Worm (Caenorhabditis elegans) whole organism, L2 larva: ENCODE results near the gene C27H5.2.

Source experiments
- C34F6.9 ChIP-seq: fragments of 150-350 bp; optimal IDR thresholded peaks from 2 replicates; lab custom pipeline; 2014; ENCODE audit warnings: missing biosample characterization, missing genetic modification characterization
- F13H6.1 ChIP-seq: sonication (generic microtip); optimal IDR thresholded peaks from 2 replicates; lab custom pipeline; 2016; ENCODE audit warnings: missing genetic modification characterization, missing compliant biosample characterization
- R02D3.7 ChIP-seq: fragments of 150-350 bp; optimal IDR thresholded peaks from 2 replicates; lab custom pipeline; 2014; ENCODE audit warnings: missing biosample characterization, missing genetic modification characterization
- Y55F3AM.14 ChIP-seq: fragments of 200-800 bp; sonication (Bioruptor generic); optimal IDR thresholded peaks from 2 replicates; lab custom pipeline; 2018; ENCODE audit warnings: mild to moderate bottlenecking, missing genetic modification characterization, missing compliant biosample characterization
- ZK546.5 ChIP-seq: sonication (generic microtip); optimal IDR thresholded peaks from 2 replicates; lab custom pipeline; 2017; ENCODE audit warnings: missing biosample characterization, missing genetic modification characterization
- alr-1 ChIP-seq: fragments of 150-350 bp; optimal IDR thresholded peaks from 2 replicates; lab custom pipeline; 2014; ENCODE audit warnings: missing biosample characterization, missing genetic modification characterization
- aly-2 ChIP-seq: fragments of 150-350 bp; optimal IDR thresholded peaks from 2 replicates; lab custom pipeline; 2014; ENCODE audit warnings: missing biosample characterization, missing genetic modification characterization
- ama-1 ChIP-seq: fragments of 150-350 bp; optimal IDR thresholded peaks from 2 replicates; lab custom pipeline; 2018; ENCODE audit warnings: inconsistent platforms
- ceh-82 ChIP-seq: fragments of 150-350 bp; optimal IDR thresholded peaks from 2 replicates; lab custom pipeline; 2014; ENCODE audit warnings: missing biosample characterization, missing genetic modification characterization
- crh-2 ChIP-seq: sonication (generic microtip); optimal IDR thresholded peaks from 2 replicates; lab custom pipeline; 2017; ENCODE audit warnings: missing biosample characterization, missing genetic modification characterization
- dmd-4 ChIP-seq: sonication (generic microtip); optimal IDR thresholded peaks from 2 replicates; lab custom pipeline; 2017; ENCODE audit warnings: missing biosample characterization, missing genetic modification characterization
- elt-3 ChIP-seq: sonication (generic microtip); optimal IDR thresholded peaks from 2 replicates; lab custom pipeline; 2017; ENCODE audit warnings: missing biosample characterization, missing genetic modification characterization
- fos-1 ChIP-seq: fragments of 150-350 bp; optimal IDR thresholded peaks from 2 replicates; lab custom pipeline; 2014; ENCODE audit warnings: missing biosample characterization, missing genetic modification characterization
- gmeb-1 ChIP-seq: fragments of 150-350 bp; optimal IDR thresholded peaks from 2 replicates; lab custom pipeline; 2014; ENCODE audit warnings: missing biosample characterization, missing genetic modification characterization
- lin-39 ChIP-seq: fragments of 150-350 bp; optimal IDR thresholded peaks from 2 replicates; lab custom pipeline; 2014; ENCODE audit warnings: missing biosample characterization, missing genetic modification reagents, missing genetic modification characterization
- lsy-2 ChIP-seq, 2 experiments: fragments of 150-350 bp in 1 of 2; sonication (generic microtip) in 1 of 2; optimal IDR thresholded peaks; 2 replicates each; lab custom pipeline; 2014 to 2017; ENCODE audit warnings: missing biosample characterization in 2 of 2, missing genetic modification characterization in 2 of 2
- mab-5 ChIP-seq: fragments of 150-350 bp; optimal IDR thresholded peaks from 2 replicates; lab custom pipeline; 2014; ENCODE audit warnings: missing biosample characterization, missing genetic modification characterization
- mbf-1 ChIP-seq: sonication (generic microtip); optimal IDR thresholded peaks from 2 replicates; lab custom pipeline; 2017; ENCODE audit warnings: missing biosample characterization, missing genetic modification characterization
- mdl-1 ChIP-seq, 2 experiments: fragments of 150-350 bp in 1 of 2; sonication (generic microtip) in 1 of 2; optimal IDR thresholded peaks; 2 replicates each; lab custom pipeline; 2017; ENCODE audit warnings: missing biosample characterization in 2 of 2, missing genetic modification characterization in 2 of 2
- nhr-10 ChIP-seq: sonication (generic microtip); optimal IDR thresholded peaks from 2 replicates; lab custom pipeline; 2017; ENCODE audit warnings: missing biosample characterization, missing genetic modification characterization
- nhr-11 ChIP-seq: fragments of 150-350 bp; optimal IDR thresholded peaks from 2 replicates; lab custom pipeline; 2014; ENCODE audit warnings: missing biosample characterization, missing genetic modification characterization
- nhr-129 ChIP-seq: fragments of 150-350 bp; optimal IDR thresholded peaks from 2 replicates; lab custom pipeline; 2014; ENCODE audit warnings: missing biosample characterization, missing genetic modification characterization
- nhr-23 ChIP-seq: fragments of 150-350 bp; optimal IDR thresholded peaks from 2 replicates; lab custom pipeline; 2014; ENCODE audit warnings: missing biosample characterization, missing genetic modification reagents, missing genetic modification characterization
- nhr-237 ChIP-seq: fragments of 150-350 bp; optimal IDR thresholded peaks from 2 replicates; lab custom pipeline; 2014; ENCODE audit warnings: missing biosample characterization, missing genetic modification characterization
- nhr-25 ChIP-seq: fragments of 150-350 bp; sonication (generic microtip); optimal IDR thresholded peaks from 3 replicates; lab custom pipeline; 2014; ENCODE audit warnings: missing biosample characterization, missing genetic modification characterization
- nhr-77 ChIP-seq: fragments of 150-350 bp; optimal IDR thresholded peaks from 2 replicates; lab custom pipeline; 2014; ENCODE audit warnings: missing biosample characterization, missing genetic modification characterization
- peb-1 ChIP-seq: fragments of 150-350 bp; optimal IDR thresholded peaks from 2 replicates; lab custom pipeline; 2014; ENCODE audit warnings: missing biosample characterization, missing genetic modification characterization
- sem-4 ChIP-seq: fragments of 150-350 bp; optimal IDR thresholded peaks from 2 replicates; lab custom pipeline; 2014; ENCODE audit warnings: missing biosample characterization, missing genetic modification reagents, missing genetic modification characterization
- skn-1 ChIP-seq: sonication (generic microtip); optimal IDR thresholded peaks from 2 replicates; lab custom pipeline; 2017; ENCODE audit warnings: missing biosample characterization, missing genetic modification characterization
- sma-3 ChIP-seq: sonication (generic microtip); optimal IDR thresholded peaks from 2 replicates; lab custom pipeline; 2016; ENCODE audit warnings: missing genetic modification reagents, missing genetic modification characterization, missing compliant biosample characterization
- sma-9 ChIP-seq, 2 experiments: fragments of 150-350 bp in 1 of 2; sonication (generic microtip) in 1 of 2; optimal IDR thresholded peaks; 2 replicates each; lab custom pipeline; 2014 to 2016; ENCODE audit warnings: missing genetic modification characterization in 2 of 2, mild to moderate bottlenecking in 1 of 2, missing biosample characterization in 1 of 2, missing compliant biosample characterization in 1 of 2, missing genetic modification reagents in 1 of 2, moderate library complexity in 1 of 2
- snpc-4 ChIP-seq: fragments of 150-350 bp; optimal IDR thresholded peaks from 2 replicates; lab custom pipeline; 2014; ENCODE audit warnings: missing biosample characterization, missing genetic modification characterization
- unc-39 ChIP-seq: fragments of 150-350 bp; optimal IDR thresholded peaks from 2 replicates; lab custom pipeline; 2014; ENCODE audit warnings: missing biosample characterization, missing genetic modification characterization
- unc-55 ChIP-seq: fragments of 150-350 bp; sonication (generic microtip); optimal IDR thresholded peaks from 3 replicates; lab custom pipeline; 2014; ENCODE audit warnings: missing biosample characterization, missing genetic modification reagents, missing genetic modification characterization
- unc-62 ChIP-seq: fragments of 150-350 bp; optimal IDR thresholded peaks from 2 replicates; lab custom pipeline; 2014; ENCODE audit warnings: missing biosample characterization, missing genetic modification reagents, missing genetic modification characterization
- zag-1 ChIP-seq: fragments of 150-350 bp; optimal IDR thresholded peaks from 2 replicates; lab custom pipeline; 2014; ENCODE audit warnings: missing biosample characterization, missing genetic modification characterization
- ztf-11 ChIP-seq: sonication (generic microtip); optimal IDR thresholded peaks from 2 replicates; lab custom pipeline; 2017; ENCODE audit warnings: missing biosample characterization, missing genetic modification characterization

Gene C27H5.2

DNA sequence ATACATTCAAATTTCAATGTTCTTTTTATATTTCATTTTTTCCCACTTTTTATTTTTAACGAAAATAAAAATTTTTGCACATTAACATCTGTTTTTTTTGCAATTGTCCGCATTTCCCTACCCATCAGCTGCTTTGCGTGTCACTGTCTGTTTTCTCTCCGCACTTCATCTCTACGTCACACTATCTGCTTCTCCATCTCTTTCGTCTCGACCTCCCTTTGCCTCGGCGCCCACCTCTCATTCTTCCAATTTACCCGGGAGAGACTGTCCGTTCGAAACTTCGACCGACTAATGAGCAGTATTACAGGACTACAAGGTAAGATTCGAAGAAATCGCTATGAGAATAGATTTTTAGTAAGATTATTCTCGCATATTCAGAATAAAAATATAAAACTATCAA, at the start of gene C27H5.2:
Gene C27H5.2, plus strand, starts transcription at position 190 of the 400 bp plus-strand sequence.
- TF ChIP-seq peb-1 (tag; lab: Kevin White, UChicago) (no peak), ztf-11 (tag; lab: Kevin White, UChicago) (no peak), nhr-23 (tag; lab: Kevin White, UChicago) (no peak), aly-2 (tag; lab: Kevin White, UChicago) (no peak), lin-39 (no peak), nhr-11 (tag; lab: Kevin White, UChicago) (no peak), sma-3 (no peak), lsy-2 (tag; optimal IDR thresholded peaks at IDR 0.05; lab: Kevin White, UChicago) (peak in 1 of 2 experiments; percentile 18), skn-1 (tag; lab: Kevin White, UChicago) (no peak), dmd-4 (tag; lab: Kevin White, UChicago) (no peak), snpc-4 (tag; lab: Kevin White, UChicago) (no peak), fos-1 (peak; percentile 48), nhr-10 (no peak), mbf-1 (no peak), ama-1 (lab: Kevin White, UChicago) (peak; percentile 21), F13H6.1 (tag; lab: Kevin White, UChicago) (no peak), Y55F3AM.14 (GFP tag; lab: Kevin White, UChicago) (no peak), mdl-1 (tag; optimal IDR thresholded peaks at IDR 0.05; lab: Kevin White, UChicago) (no peak), nhr-129 (tag; lab: Kevin White, UChicago) (peak; percentile 21), ZK546.5 (tag; lab: Kevin White, UChicago) (no peak)

DNA sequence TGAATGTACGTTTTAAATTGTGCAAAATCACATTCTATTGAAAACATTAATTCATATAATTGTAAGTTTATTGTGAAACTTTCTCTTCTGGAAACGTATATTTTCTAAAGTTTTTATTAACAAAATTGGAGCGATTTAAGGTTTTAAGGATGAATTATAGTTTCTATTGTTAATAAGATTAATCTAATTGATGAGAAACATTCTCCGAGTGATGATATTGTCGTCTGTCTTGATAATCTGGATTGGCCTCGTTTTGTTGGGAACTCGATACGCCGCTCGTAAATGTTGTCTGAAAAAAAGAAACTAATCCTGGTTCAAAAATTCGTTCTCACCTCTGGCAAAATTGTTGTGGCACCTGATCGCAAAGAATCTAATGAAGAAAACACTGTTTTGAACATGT, 49.1 kb upstream of the C27H5.2 start:
- TF ChIP-seq ceh-82 (tag; lab: Kevin White, UChicago) = no peak
- no peak for TF ChIP-seq nhr-77 (tag; lab: Kevin White, UChicago)
- TF ChIP-seq crh-2 (tag; lab: Kevin White, UChicago) = no peak
- no peak for TF ChIP-seq R02D3.7 (tag; lab: Kevin White, UChicago)
- TF ChIP-seq snpc-4 (tag; lab: Kevin White, UChicago) = no peak
- no peak for TF ChIP-seq zag-1
- no peak for TF ChIP-seq unc-39 (tag; lab: Kevin White, UChicago)
- no peak for TF ChIP-seq unc-62
- TF ChIP-seq ZK546.5 (tag; lab: Kevin White, UChicago) = no peak

DNA sequence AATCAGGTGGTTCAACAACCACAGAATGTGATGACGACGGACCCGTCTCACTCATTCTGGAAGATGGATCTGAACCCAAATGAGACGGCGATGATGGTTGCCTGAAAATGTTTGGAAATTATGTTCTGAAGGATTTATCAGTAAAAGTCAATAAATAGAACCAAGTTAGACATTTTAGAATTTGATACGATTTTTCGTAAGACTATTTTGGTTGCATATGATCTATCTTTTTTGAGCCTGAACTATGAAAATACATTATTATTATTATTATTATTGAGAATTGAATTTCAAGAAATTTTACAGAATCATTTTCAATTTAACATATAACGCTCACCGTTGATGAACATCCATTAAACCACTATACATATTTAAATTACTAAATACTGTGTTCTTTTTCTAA, 45.4 kb upstream of the C27H5.2 start, which contains the start of gene F10E7.9:
Gene F10E7.9, minus strand, starts transcription at position 101 of the 400 bp plus-strand sequence.
- no peak for TF ChIP-seq nhr-11 (tag; lab: Kevin White, UChicago)
- TF ChIP-seq gmeb-1 (tag; lab: Kevin White, UChicago) = no peak
- TF ChIP-seq sma-9 (GFP tag; optimal IDR thresholded peaks at IDR 0.05; lab: Kevin White, UChicago) = no peak
- no peak for TF ChIP-seq sma-9 (tag; optimal IDR thresholded peaks at IDR 0.05; lab: Kevin White, UChicago)
- no peak for TF ChIP-seq dmd-4 (tag; lab: Kevin White, UChicago)
- TF ChIP-seq nhr-237 (tag; lab: Kevin White, UChicago) = no peak
- no peak for TF ChIP-seq crh-2 (tag; lab: Kevin White, UChicago)
- no peak for TF ChIP-seq mab-5 (tag; lab: Kevin White, UChicago)

DNA sequence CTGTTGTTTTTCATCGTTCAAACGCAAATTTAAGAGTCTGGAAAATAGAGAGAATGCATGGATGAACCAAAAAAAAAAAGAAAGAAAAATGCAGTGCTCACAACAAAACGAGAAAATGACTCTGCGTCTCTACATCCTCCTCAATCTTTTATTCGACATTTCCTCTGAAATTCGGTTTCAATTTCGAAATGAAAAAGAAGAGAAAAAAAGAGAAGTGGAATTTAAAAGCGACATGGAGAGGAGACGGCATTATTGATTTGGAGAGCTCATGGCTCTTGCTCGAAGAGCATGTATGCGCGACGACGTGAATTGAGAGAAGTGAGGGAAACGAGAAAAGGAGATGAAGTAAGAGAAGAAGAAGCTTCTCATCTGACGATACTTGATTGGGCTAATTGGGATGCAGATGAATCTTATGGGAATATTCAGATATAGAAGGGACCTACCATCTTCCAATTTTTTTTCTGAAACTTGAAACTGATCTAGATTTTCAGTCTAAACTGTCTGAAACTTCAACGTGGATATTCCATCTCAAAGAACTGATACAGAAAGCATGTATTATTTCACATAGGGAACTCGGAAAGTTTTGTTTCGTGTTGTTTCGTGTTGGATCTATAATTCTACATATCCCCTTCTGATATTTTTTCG, 44.2 kb upstream of the C27H5.2 start:
- TF ChIP-seq nhr-237 (tag; lab: Kevin White, UChicago) (no peak), unc-39 (tag; lab: Kevin White, UChicago) (no peak), sma-3 (no peak), mdl-1 (tag; optimal IDR thresholded peaks at IDR 0.05; lab: Kevin White, UChicago) (no peak), elt-3 (tag; lab: Kevin White, UChicago) (no peak), nhr-25 (tag; lab: Kevin White, UChicago) (no peak), alr-1 (tag; lab: Kevin White, UChicago) (no peak), Y55F3AM.14 (GFP tag; lab: Kevin White, UChicago) (no peak), zag-1 (peak; percentile 21), C34F6.9 (tag; lab: Kevin White, UChicago) (peak; percentile 58), mbf-1 (no peak), lsy-2 (tag; optimal IDR thresholded peaks at IDR 0.05; lab: Kevin White, UChicago) (peak in 1 of 2 experiments; percentile 35), ZK546.5 (tag; lab: Kevin White, UChicago) (no peak), peb-1 (tag; lab: Kevin White, UChicago) (no peak), nhr-129 (tag; lab: Kevin White, UChicago) (peak; percentile 28), unc-55 (GFP tag; lab: Kevin White, UChicago) (peak; percentile 45), F13H6.1 (tag; lab: Kevin White, UChicago) (no peak), skn-1 (tag; lab: Kevin White, UChicago) (no peak), sma-9 (GFP tag; optimal IDR thresholded peaks at IDR 0.05; lab: Kevin White, UChicago) (no peak), sma-9 (tag; optimal IDR thresholded peaks at IDR 0.05; lab: Kevin White, UChicago) (no peak), sem-4 (tag; lab: Kevin White, UChicago) (peak; percentile 16)
- TF ChIP-seq, all 48 proteins: peak for 6
